Worm (Caenorhabditis elegans) whole organism, dauer: ENCODE results near the gene nhr-66.

ENCODE experiments used
- unc-62 ChIP-seq: sonication (generic microtip); optimal IDR thresholded peaks from 2 replicates; lab custom pipeline; 2017; ENCODE audit warnings: missing biosample characterization, missing genetic modification reagents, missing genetic modification characterization

nhr-66 gene

DNA sequence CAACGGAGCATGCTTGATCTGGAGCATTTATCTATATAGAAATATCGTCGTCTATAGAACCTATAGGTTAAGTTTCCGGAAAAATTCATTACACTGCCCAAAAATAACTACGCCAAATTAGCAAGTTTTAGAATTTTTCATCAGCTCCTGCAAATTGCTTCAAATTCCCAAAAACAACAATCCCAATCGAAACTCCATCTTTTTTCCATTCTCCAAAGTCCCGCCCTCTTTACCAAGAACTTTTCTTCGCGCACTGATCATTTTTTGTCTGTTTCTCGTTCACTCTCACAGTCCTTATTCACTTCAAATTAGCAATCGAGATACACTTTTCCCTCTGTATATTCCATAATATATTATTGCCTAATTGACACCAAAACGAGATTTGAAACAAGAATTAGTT, 30.1 kb downstream of the nhr-66 start, which contains the start of gene svh-1:
Gene svh-1 (plus strand): TSS at position 301 of the 400 bp plus-strand sequence.
- no peak for TF ChIP-seq unc-62 (GFP tag; lab: Kevin White, UChicago)

DNA sequence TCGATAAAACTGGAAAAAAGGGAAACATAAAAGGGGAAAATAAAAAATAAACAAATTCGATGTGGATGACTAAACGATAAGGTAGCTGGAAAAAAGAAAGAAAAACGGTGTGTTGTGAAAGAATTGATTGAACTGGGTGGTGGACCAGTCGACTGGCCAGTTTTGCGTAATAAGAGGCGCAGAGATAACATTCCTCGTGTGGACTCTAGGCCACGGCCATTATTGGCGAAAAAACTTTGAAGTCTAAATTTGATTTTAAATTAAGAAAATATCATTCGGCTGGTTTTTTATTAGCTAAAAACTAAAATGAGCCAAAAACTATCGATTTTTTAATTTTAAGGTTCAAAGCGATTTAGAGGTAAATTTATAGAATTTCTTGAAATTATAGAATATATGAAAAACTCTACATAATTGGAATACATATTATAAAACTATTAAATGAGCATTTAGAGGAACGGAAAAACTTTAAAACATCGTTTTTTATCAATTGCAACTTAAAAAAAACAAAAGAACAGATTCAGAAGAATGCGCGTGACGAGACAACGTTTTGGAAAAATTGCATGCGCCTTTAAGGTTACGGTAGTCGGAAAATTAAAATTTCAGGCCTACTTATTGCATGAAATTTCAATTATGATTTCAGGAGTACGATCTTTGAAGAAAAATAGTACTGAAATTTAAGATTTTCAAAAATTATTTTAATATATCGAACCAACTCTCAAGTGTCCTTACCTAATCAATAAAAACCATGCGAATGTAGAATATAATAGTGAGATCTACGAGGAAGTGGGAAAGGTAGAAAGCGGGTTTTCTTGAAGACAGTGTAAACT, 30.9 kb downstream of the nhr-66 start, which contains the start of gene hgrs-1:
Gene hgrs-1 (minus strand): TSS at position 777 of the 827 bp plus-strand sequence.
- TF ChIP-seq unc-62 (GFP tag; lab: Kevin White, UChicago) = no peak

DNA sequence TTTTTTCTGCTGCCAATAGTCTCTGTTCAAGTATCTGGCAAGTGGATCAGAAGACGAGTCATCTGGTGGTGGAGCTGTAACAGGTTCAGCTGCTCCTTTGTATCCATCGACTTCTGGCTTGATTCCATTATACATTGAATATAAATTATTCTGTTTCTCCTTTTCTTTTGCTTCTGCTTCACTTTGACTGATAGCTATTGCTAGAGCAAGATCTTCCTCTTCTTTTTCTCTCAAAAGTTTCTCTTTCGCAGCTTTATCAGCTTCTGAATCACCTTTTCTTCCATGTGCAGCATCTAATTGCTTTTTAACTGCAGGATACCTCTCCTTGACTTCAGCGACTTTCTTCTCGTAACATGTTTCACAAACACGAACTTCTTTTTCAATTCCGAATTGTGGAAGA, 32.8 kb downstream of the nhr-66 start:
- no peak for TF ChIP-seq unc-62 (GFP tag; lab: Kevin White, UChicago)

DNA sequence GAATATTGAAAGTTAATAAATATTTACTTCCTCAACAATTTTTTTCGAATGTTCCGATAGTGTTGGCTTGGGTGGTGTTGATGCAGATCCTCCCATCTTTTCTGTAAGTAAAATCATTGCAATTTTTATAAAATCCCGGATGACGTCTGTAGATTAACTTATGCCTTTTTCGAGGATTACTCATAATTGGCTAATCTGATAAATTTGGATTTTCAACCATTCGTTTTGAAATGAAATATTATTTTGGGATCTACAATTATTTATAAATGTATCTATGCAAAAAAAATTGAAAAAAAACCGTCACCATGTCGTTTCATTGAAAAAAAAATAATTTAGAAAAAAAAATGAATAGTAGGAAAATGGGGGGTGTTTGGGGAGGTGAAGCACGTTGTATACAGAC, 35.3 kb downstream of the nhr-66 start, which contains the start of gene glrx-22:
Gene glrx-22 (minus strand): TSS at position 101 of the 400 bp plus-strand sequence.
- no peak for TF ChIP-seq unc-62 (GFP tag; lab: Kevin White, UChicago)

DNA sequence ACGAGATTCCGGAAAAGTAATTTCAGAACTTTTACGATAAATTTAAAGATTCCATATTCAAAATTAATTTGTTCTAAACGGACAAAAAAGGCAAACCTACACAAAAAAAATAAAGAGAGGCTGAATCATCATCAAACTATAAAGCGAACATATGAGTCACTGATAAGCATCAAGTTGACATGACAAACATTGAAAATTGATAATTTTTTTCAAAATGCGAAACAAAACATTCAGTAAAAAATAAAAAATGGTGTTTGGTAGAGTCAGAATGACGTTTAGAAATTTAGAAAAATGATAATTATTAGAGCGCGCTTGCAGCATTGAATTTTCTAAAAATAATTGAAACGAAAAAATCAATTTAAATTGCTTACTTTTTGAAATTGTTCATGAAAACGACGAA, 36.6 kb downstream of the nhr-66 start:
- TF ChIP-seq unc-62 (GFP tag; lab: Kevin White, UChicago) = no peak

DNA sequence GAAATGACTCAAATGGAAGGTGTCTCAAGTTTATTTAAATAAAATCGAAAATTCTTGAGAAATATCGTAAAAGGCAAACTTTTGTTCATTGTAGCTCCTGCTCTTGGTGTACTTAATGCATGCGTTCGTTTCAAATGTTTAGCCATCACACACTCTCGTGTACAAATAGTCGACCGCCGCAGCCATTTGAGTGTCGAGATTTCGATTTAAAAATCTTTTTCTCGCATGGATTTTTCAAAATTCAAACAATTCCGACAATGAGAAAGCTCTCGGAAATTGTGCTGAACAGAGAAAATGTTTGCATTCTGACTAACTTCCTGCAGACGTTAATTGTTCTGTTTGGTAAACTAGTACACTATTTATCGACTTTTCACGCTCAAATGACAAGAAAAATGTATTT, 37.1 kb downstream of the nhr-66 start:
- TF ChIP-seq unc-62 (GFP tag; lab: Kevin White, UChicago) = no peak

DNA sequence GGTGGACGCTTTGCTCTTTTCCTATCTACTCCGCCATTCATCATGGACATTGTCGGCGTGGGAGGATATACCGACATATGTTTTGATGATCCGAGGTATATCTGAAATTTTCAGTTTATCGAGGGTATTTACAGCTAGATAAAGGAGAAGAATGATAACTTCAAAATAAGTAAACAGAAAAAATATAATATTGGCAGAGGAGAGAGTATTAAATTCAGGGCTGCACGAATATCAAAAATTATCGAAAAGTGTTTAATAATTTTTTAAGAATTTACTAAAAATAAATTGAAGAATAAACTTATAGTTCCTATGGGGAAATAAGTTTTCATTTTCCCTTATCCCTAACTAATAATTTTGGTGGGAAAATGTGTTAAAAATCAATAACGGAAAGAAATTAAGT, 37.6 kb downstream of the nhr-66 start, which contains the start of gene wsp-1:
Gene wsp-1 (minus strand): TSS at position 101 of the 400 bp plus-strand sequence.
- no peak for TF ChIP-seq unc-62 (GFP tag; lab: Kevin White, UChicago)

DNA sequence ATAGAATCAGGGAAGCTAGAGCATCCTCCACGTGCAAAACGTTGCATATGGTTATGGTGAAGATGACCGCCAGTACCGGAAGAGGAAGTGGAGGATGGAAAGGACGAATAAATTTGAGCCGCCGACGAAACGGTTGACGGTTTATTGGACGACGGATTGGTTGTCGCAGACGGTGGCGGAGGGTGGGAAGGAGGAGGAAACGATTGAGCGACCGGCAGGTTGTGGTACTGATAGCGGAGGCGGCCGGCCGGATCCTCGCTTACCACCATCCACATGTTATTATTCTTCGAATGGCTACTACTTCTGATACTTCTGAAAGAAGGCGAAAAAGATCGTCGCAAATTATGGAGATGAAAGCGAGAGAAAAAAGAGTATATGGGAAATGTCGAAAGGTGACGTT, 43.5 kb downstream of the nhr-66 start:
- no peak for TF ChIP-seq unc-62 (GFP tag; lab: Kevin White, UChicago)

DNA sequence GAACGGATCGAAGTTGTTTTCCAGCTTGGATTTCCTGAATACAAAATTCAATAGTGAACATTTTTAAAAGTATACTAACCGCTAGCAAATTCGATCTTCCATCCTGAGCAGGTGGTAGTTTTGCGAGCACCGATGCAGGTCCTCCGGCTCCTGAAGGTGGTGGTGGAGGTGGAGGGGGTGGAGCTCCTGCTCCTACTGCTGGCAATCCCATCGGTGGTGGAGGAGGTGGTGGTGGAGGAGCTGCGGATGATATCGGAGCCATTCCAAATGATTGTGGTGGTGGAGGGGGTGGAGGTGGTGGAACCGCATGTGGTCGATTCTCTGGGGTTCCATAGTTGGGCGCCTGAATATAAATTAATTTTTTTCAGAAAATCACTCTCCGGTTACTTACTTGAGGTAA, 46.7 kb downstream of the nhr-66 start:
- no peak for TF ChIP-seq unc-62 (GFP tag; lab: Kevin White, UChicago)

DNA sequence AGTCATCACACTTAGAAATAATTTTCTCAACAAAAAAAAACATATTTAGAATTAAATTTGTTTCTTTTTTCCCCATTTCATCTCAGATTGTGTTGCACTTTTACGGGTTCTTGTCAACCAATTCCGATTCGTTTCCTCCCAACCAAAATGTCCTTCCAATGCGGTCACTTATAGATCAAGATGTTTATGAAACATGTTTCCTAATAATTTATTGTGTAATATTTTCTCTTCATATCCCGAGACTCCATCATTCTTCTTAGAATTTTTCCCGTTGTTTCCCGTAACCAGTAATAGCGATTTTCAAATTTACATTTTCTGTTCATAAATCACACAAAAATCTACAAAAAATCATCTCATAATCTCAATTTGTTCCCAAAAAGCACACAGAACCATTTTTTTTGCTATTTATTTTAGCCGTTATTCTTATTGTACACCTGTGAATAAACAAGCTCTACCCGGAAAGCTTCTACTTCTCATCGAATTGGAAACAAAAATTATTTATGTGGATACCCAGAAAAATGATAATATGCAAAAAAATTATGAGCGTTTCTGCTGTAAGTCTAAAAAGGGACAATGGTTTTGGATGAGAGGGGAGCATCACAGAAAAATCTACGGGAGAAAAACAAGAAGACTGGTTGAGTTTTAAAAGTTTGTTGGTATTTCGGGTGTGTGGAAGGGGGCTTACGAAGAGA, 47.8 kb downstream of the nhr-66 start:
- TF ChIP-seq unc-62 (GFP tag; lab: Kevin White, UChicago) = no peak

DNA sequence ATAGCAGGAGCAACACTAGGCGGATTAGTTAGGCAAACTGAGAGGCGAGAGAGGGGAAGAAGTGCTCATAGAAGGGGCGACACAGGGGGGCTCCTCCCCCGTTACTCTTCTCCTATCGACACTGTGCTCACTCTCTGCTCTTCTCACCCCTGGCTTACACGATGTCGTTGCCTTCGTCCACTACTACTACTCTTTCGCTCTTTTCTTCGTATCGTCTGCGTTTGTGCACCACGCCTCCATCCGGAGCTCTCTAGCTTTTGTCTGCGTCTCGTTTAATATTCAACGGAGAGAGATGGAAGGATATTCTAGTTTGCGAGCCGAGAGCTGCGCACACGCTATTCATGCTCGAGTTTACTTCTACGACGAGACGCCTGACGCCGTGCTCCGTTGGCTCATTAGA, 53.1 kb downstream of the nhr-66 start:
- TF ChIP-seq unc-62 (GFP tag; lab: Kevin White, UChicago) = no peak

DNA sequence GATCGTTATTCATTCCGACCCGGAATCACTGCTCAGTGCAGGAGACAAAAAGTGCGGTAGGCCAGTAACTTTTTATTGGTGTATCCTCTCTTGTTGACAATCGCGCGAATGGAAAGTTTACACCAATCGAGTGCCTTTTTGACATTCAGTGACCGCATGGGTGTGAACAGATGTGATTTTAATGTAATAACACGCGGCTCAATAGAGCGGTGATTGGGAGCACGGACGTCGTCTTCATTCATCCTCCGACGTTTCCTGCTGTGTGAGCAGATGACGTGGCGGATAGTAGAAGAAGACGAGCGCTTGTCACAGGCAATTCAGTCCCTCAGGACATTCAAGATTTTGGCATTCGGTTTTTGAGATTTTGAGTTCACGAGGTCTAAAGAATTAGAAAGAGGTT, 53.8 kb downstream of the nhr-66 start:
- no peak for TF ChIP-seq unc-62 (GFP tag; lab: Kevin White, UChicago)

DNA sequence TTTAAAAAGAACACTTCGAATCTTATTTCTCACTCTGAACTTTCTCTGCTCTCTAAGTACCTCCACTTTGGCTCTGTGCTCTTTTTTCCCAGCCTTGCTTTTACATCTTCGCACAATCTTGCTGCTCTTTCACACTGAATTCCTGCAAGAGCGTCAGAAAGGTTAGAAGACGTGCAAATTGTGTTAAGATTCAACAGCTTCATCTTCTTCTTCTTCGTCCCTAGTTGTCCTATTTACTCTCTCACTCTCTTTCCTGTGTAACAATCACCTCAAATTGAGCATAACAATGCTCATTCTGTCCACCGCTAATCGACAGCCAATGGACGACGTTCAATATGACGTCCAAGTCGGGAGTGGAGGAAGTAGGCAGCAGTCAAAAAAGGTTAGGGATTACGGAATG, 55.0 kb downstream of the nhr-66 start:
- no peak for TF ChIP-seq unc-62 (GFP tag; lab: Kevin White, UChicago)
